Worm (Caenorhabditis elegans): ENCODE data around the gene sta-1.

The sta-1 gene

ce11 chrIV:16657488-16657982 is 6.6 kb upstream of the sta-1 start (continued):
- TF ChIP-seq madf-3 (GFP tag; IDR thresholded peaks at IDR 0.05) (no peak), ztf-18 (tag; optimal IDR thresholded peaks at IDR 0.05) (no peak), Y53G8AR.9 (GFP tag; conservative IDR thresholded peaks at IDR 0.05) (peak; percentile 54; the same call in 1 of the 2 replicates), ets-4 (GFP tag; optimal IDR thresholded peaks at IDR 0.05) (no peak), lin-35 (GFP tag; optimal IDR thresholded peaks at IDR 0.05) (peak in 1 of 3 experiments; percentile 3), egl-18 (GFP tag; IDR thresholded peaks at IDR 0.05) (no peak), lin-26 (GFP tag; IDR thresholded peaks at IDR 0.05) (no peak), unc-130 (GFP tag; optimal IDR thresholded peaks at IDR 0.05) (no peak), snpc-4 (GFP tag; optimal IDR thresholded peaks at IDR 0.05) (no peak), snpc-4 (tag; optimal IDR thresholded peaks at IDR 0.05) (peak in 2 of 4 experiments; percentile 27 to 92), athp-1 (tag; optimal IDR thresholded peaks at IDR 0.05) (peak; percentile 20), mel-28 (tag; optimal IDR thresholded peaks at IDR 0.05; ENCODE audit: borderline replicate concordance) (no peak), ama-1 (optimal IDR thresholded peaks at IDR 0.05) (no peak), ama-1 (GFP tag; optimal IDR thresholded peaks at IDR 0.05) (no peak), ekl-4 (GFP tag; IDR thresholded peaks at IDR 0.05) (peak; percentile 55; the same call in 1 of the 2 replicates), nhr-120 (GFP tag; IDR thresholded peaks at IDR 0.05) (no peak), tbp1 (GFP tag; optimal IDR thresholded peaks at IDR 0.05) (peak; percentile 51), attf-6 (GFP tag; IDR thresholded peaks at IDR 0.05) (peak; percentile 89; the same call in 1 of the 2 replicates), nhr-90 (tag; optimal IDR thresholded peaks at IDR 0.05) (peak; percentile 33), nhr-179 (tag; optimal IDR thresholded peaks at IDR 0.05) (no peak), ztf-28 (GFP tag; IDR thresholded peaks at IDR 0.05) (no peak), ZK185.1 (tag; optimal IDR thresholded peaks at IDR 0.05; ENCODE audit: poor library complexity, severe bottlenecking) (no peak), D2030.7 (GFP tag; IDR thresholded peaks at IDR 0.05) (0 out of 2 replicates have a peak, but pooled peaks have one; percentile 17), gei-17 (GFP tag; optimal IDR thresholded peaks at IDR 0.05) (no peak), ztf-3 (GFP tag; optimal IDR thresholded peaks at IDR 0.05) (no peak), C17E4.6 (GFP tag; IDR thresholded peaks at IDR 0.05) (no peak), attf-3 (GFP tag; conservative IDR thresholded peaks at IDR 0.05) (no peak), ztf-25 (GFP tag; IDR thresholded peaks at IDR 0.05) (0 out of 2 replicates have a peak, but pooled peaks have one; percentile 32), F10E7.11 (tag; optimal IDR thresholded peaks at IDR 0.05) (no peak), sptf-2 (GFP tag; optimal IDR thresholded peaks at IDR 0.05) (no peak), tlf-1 (GFP tag; optimal IDR thresholded peaks at IDR 0.05) (no peak), let-607 (tag; optimal IDR thresholded peaks at IDR 0.05) (no peak), zfh-2 (GFP tag; conservative IDR thresholded peaks at IDR 0.05) (no peak), snpc-1.3 (tag; optimal IDR thresholded peaks at IDR 0.05; ENCODE audit: insufficient read depth) (no peak), T07F8.4 (tag; optimal IDR thresholded peaks at IDR 0.05) (no peak), lag-1 (GFP tag; IDR thresholded peaks at IDR 0.05) (no peak), rec-8 (tag; optimal IDR thresholded peaks at IDR 0.05) (peak in 1 of 2 experiments; percentile 3), zim-3 (tag; optimal IDR thresholded peaks at IDR 0.05) (no peak), madf-6 (GFP tag; IDR thresholded peaks at IDR 0.05) (peak; percentile 36; the same call in 1 of the 2 replicates), pbrm-1 (GFP tag; IDR thresholded peaks at IDR 0.05) (0 out of 2 replicates have a peak, but pooled peaks have one; percentile 4), B0336.3 (GFP tag; IDR thresholded peaks at IDR 0.05) (peak; percentile 77), lin-54 (GFP tag; optimal IDR thresholded peaks at IDR 0.05) (no peak), Y67H2A.10 (GFP tag; conservative IDR thresholded peaks at IDR 0.05) (no peak), hrde-1 (tag; optimal IDR thresholded peaks at IDR 0.05; ENCODE audit: borderline replicate concordance) (peak; percentile 60), unc-62 (GFP tag; optimal IDR thresholded peaks at IDR 0.05) (no peak), F37B4.10 (GFP tag; IDR thresholded peaks at IDR 0.05) (no peak), Y79H2A.3 (GFP tag; conservative IDR thresholded peaks at IDR 0.05) (peak; percentile 69; the same call in 1 of the 2 replicates), C06A6.2 (GFP tag; conservative IDR thresholded peaks at IDR 0.05) (no peak)

All from whole organism, young adult.